Fruit fly (Drosophila melanogaster): ENCODE results near the gene dy.

DNA sequence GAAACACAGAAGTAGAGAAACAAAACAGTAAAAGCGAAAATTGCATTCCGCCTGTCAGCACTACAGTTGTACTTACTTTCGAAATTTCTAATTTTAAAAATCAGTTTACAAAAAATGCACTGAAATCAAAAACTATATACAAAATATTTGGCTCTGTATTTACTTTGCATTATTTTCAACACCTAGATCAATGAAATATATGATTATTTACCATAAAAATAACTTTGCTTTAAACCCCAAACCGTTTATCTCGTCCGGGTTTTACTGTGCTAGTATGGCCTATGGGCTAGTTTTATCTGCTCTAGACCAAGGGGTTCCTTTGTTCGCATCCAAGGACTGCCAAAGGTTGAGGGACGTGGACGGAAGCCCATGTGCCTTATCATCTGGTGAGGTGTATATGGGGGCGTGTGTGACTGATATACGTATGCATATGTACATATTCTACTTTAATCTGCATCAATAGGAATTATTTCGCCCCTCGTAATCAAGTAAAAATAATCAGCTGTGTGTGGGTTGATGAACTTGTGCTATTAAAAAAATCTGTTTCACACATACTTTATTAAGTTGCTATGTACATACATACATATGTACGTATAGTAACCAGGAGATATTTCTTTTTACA, 40.8 kb upstream of the dy start:
- no peak for TF ChIP-seq usp (GFP tag; optimal IDR thresholded peaks at IDR 0.05)
- TF ChIP-seq lola (GFP tag; optimal IDR thresholded peaks at IDR 0.05) = no peak
- TF ChIP-seq Hr78 (GFP tag; optimal IDR thresholded peaks at IDR 0.05) = no peak
- TF ChIP-seq psq (GFP tag; optimal IDR thresholded peaks at IDR 0.05) = no peak
- TF ChIP-seq brk (GFP tag; optimal IDR thresholded peaks at IDR 0.05) = no peak
- TF ChIP-seq Jra (GFP tag; optimal IDR thresholded peaks at IDR 0.05) = no peak
- no peak for TF ChIP-seq jim (GFP tag; optimal IDR thresholded peaks at IDR 0.05)
- TF ChIP-seq dsf (GFP tag; optimal IDR thresholded peaks at IDR 0.05; ENCODE audit: borderline replicate concordance) = no peak
